Worm (Caenorhabditis elegans) whole organism, young adult: Measurements from ENCODE around the gene otub-4.

Experiments
- B0261.1 ChIP-seq: sonication (generic microtip); optimal IDR thresholded peaks from 2 replicates; lab custom pipeline; 2016; ENCODE audit warnings: mild to moderate bottlenecking, missing genetic modification characterization, moderate library complexity, missing compliant biosample characterization
- C17E4.6 ChIP-seq: fragments of 200-800 bp; sonication (Bioruptor generic); IDR thresholded peaks from 2 replicates; pipeline ENCODE4 v1.3.6; 2022; ENCODE audit warnings: missing genetic modification reagents, missing genetic modification characterization, missing compliant biosample characterization
- D2030.7 ChIP-seq: fragments of 200-800 bp; sonication (Bioruptor generic); IDR thresholded peaks from 2 replicates; pipeline ENCODE4 v1.3.6; 2022; ENCODE audit warnings: missing genetic modification reagents, missing genetic modification characterization, missing compliant biosample characterization
- F23B12.7 ChIP-seq: sonication (generic microtip); optimal IDR thresholded peaks from 2 replicates; lab custom pipeline; 2017; ENCODE audit warnings: missing genetic modification characterization, mild to moderate bottlenecking, missing compliant biosample characterization, antibody characterized with exemption, moderate library complexity; ENCODE audit not compliant: insufficient read depth
- K11D2.4 ChIP-seq: fragments of 200-800 bp; sonication (Bioruptor generic); IDR thresholded peaks from 2 replicates; pipeline ENCODE4 v1.3.6; 2022; ENCODE audit warnings: missing genetic modification reagents, missing genetic modification characterization, missing compliant biosample characterization
- Y53G8AR.9 ChIP-seq: fragments of 200-800 bp; sonication (Bioruptor generic); conservative IDR thresholded peaks from 2 replicates; pipeline ENCODE4 v1.3.6; 2022; ENCODE audit warnings: missing genetic modification reagents, missing genetic modification characterization, missing compliant biosample characterization
- Y56A3A.18 ChIP-seq: fragments of 200-800 bp; sonication (Bioruptor generic); IDR thresholded peaks from 2 replicates; pipeline ENCODE4 v1.3.6; 2022; ENCODE audit warnings: missing genetic modification reagents, missing genetic modification characterization, missing compliant biosample characterization
- Y67H2A.10 ChIP-seq: fragments of 200-800 bp; sonication (Bioruptor generic); conservative IDR thresholded peaks from 2 replicates; pipeline ENCODE4 v1.3.6; 2022; ENCODE audit warnings: missing genetic modification reagents, missing genetic modification characterization, missing compliant biosample characterization
- Y79H2A.3 ChIP-seq: fragments of 200-800 bp; sonication (Bioruptor generic); conservative IDR thresholded peaks from 2 replicates; pipeline ENCODE4 v1.3.6; 2022; ENCODE audit warnings: missing genetic modification reagents, missing genetic modification characterization, missing compliant biosample characterization
- Y95B8A.8 ChIP-seq: fragments of 200-800 bp; sonication (Bioruptor generic); IDR thresholded peaks from 2 replicates; pipeline ENCODE4 v1.3.6; 2022; ENCODE audit warnings: missing genetic modification reagents, missing genetic modification characterization, missing compliant biosample characterization
- attf-3 ChIP-seq: fragments of 200-800 bp; sonication (Bioruptor generic); conservative IDR thresholded peaks from 2 replicates; pipeline ENCODE4 v1.3.6; 2022; ENCODE audit warnings: missing genetic modification reagents, missing genetic modification characterization, missing compliant biosample characterization
- attf-6 ChIP-seq: fragments of 200-800 bp; sonication (Bioruptor generic); IDR thresholded peaks from 2 replicates; pipeline ENCODE4 v1.3.6; 2022; ENCODE audit warnings: missing genetic modification reagents, missing genetic modification characterization, missing compliant biosample characterization
- cebp-1 ChIP-seq, 2 experiments: fragments of 200-800 bp in 1 of 2; sonication (Bioruptor generic) in 1 of 2; sonication (generic microtip) in 1 of 2; IDR thresholded peaks in 1 of 2; optimal IDR thresholded peaks in 1 of 2; 2 replicates each; pipeline versions ENCODE4 v1.3.6 to Lab custom; 2017 to 2022; ENCODE audit warnings: missing compliant biosample characterization in 2 of 2, missing genetic modification characterization in 2 of 2, mild to moderate bottlenecking in 1 of 2, missing genetic modification reagents in 1 of 2, moderate library complexity in 1 of 2
- cebp-2 ChIP-seq: fragments of 200-800 bp; sonication (Bioruptor generic); IDR thresholded peaks from 2 replicates; pipeline ENCODE4 v1.3.6; 2022; ENCODE audit warnings: missing genetic modification characterization, missing compliant biosample characterization
- ceh-27 ChIP-seq: fragments of 200-800 bp; sonication (Bioruptor generic); optimal IDR thresholded peaks from 2 replicates; lab custom pipeline; 2018; ENCODE audit warnings: mild to moderate bottlenecking, missing genetic modification characterization, moderate library complexity, missing compliant biosample characterization
- chd-7 ChIP-seq: sonication (generic microtip); optimal IDR thresholded peaks from 2 replicates; lab custom pipeline; 2016; ENCODE audit warnings: mild to moderate bottlenecking, missing genetic modification characterization, moderate library complexity, missing compliant biosample characterization
- die-1 ChIP-seq: sonication (generic microtip); optimal IDR thresholded peaks from 2 replicates; lab custom pipeline; 2016; ENCODE audit warnings: missing genotype, mild to moderate bottlenecking, missing genetic modification characterization, missing compliant biosample characterization
- dpff-1 ChIP-seq: sonication (generic microtip); optimal IDR thresholded peaks from 2 replicates; lab custom pipeline; 2017; ENCODE audit warnings: mild to moderate bottlenecking, missing genetic modification characterization, missing compliant biosample characterization
- efl-1 ChIP-seq: fragments of 150-350 bp; optimal IDR thresholded peaks from 2 replicates; lab custom pipeline; 2014; ENCODE audit warnings: missing biosample characterization, missing genetic modification reagents, missing genetic modification characterization
- egl-18 ChIP-seq: fragments of 200-800 bp; sonication (Bioruptor generic); IDR thresholded peaks from 2 replicates; pipeline ENCODE4 v1.3.6; 2022; ENCODE audit warnings: missing genetic modification reagents, missing genetic modification characterization, missing compliant biosample characterization
- egl-44 ChIP-seq: fragments of 200-800 bp; sonication (Bioruptor generic); IDR thresholded peaks from 2 replicates; pipeline ENCODE4 v1.3.6; 2022; ENCODE audit warnings: missing genetic modification reagents, missing genetic modification characterization, missing compliant biosample characterization
- ekl-4 ChIP-seq: fragments of 200-800 bp; sonication (Bioruptor generic); IDR thresholded peaks from 2 replicates; pipeline ENCODE4 v1.3.6; 2022; ENCODE audit warnings: missing genetic modification reagents, missing genetic modification characterization, missing compliant biosample characterization
- fkh-3 ChIP-seq: sonication (generic microtip); optimal IDR thresholded peaks from 2 replicates; lab custom pipeline; 2016; ENCODE audit warnings: mild to moderate bottlenecking, missing genetic modification characterization, missing compliant biosample characterization
- hlh-26 ChIP-seq: fragments of 200-800 bp; sonication (Bioruptor generic); conservative IDR thresholded peaks from 2 replicates; pipeline ENCODE4 v1.3.6; 2022; ENCODE audit warnings: missing genetic modification reagents, missing genetic modification characterization, missing compliant biosample characterization
- lin-35 ChIP-seq, 3 experiments: fragments of 150-350 bp in 2 of 3; sonication (generic microtip) in 1 of 3; optimal IDR thresholded peaks; 2 replicates each; lab custom pipeline; 2014 to 2018; ENCODE audit warnings: missing biosample characterization in 3 of 3, missing genetic modification characterization in 3 of 3, missing genetic modification reagents in 3 of 3
- lin-54 ChIP-seq: fragments of 200-800 bp; sonication (Bioruptor generic); optimal IDR thresholded peaks from 2 replicates; lab custom pipeline; 2018; ENCODE audit warnings: mild to moderate bottlenecking, missing genetic modification characterization, missing compliant biosample characterization
- madf-10 ChIP-seq: sonication (generic microtip); optimal IDR thresholded peaks from 2 replicates; lab custom pipeline; 2016; ENCODE audit warnings: mild to moderate bottlenecking, missing genetic modification characterization, missing compliant biosample characterization
- mcd-1 ChIP-seq: fragments of 200-800 bp; sonication (Bioruptor generic); IDR thresholded peaks from 2 replicates; pipeline ENCODE4 v1.3.6; 2022; ENCODE audit warnings: missing genetic modification reagents, missing genetic modification characterization, missing compliant biosample characterization
- mes-4 ChIP-seq: sonication (generic microtip); optimal IDR thresholded peaks from 2 replicates; lab custom pipeline; 2016; ENCODE audit warnings: missing genotype, missing genetic modification characterization, missing compliant biosample characterization
- mxl-1 ChIP-seq: sonication (generic microtip); optimal IDR thresholded peaks from 2 replicates; lab custom pipeline; 2016; ENCODE audit warnings: missing genetic modification characterization, missing compliant biosample characterization
- nfya-2 ChIP-seq: fragments of 200-800 bp; sonication (Bioruptor generic); IDR thresholded peaks from 2 replicates; pipeline ENCODE4 v1.3.6; 2022; ENCODE audit warnings: missing genetic modification reagents, missing genetic modification characterization, missing compliant biosample characterization
- nfyb-1 ChIP-seq: fragments of 200-800 bp; sonication (Bioruptor generic); IDR thresholded peaks from 2 replicates; pipeline ENCODE4 v1.3.6; 2022; ENCODE audit warnings: missing genetic modification reagents, missing genetic modification characterization, missing compliant biosample characterization
- nhr-179 ChIP-seq: sonication (generic microtip); optimal IDR thresholded peaks from 2 replicates; lab custom pipeline; 2016; ENCODE audit warnings: mild to moderate bottlenecking, missing genetic modification characterization, missing compliant biosample characterization
- nhr-27 ChIP-seq: fragments of 200-800 bp; sonication (Bioruptor generic); optimal IDR thresholded peaks from 2 replicates; lab custom pipeline; 2018; ENCODE audit warnings: mild to moderate bottlenecking, missing genetic modification characterization, moderate library complexity, missing compliant biosample characterization
- nhr-90 ChIP-seq: sonication (generic microtip); optimal IDR thresholded peaks from 2 replicates; lab custom pipeline; 2016; ENCODE audit warnings: missing genotype, mild to moderate bottlenecking, missing genetic modification characterization, missing compliant biosample characterization
- rcor-1 ChIP-seq: fragments of 200-800 bp; sonication (Bioruptor generic); IDR thresholded peaks from 2 replicates; pipeline ENCODE4 v1.3.6; 2022; ENCODE audit warnings: missing genetic modification reagents, missing genetic modification characterization, missing compliant biosample characterization
- rpc-1 ChIP-seq, 2 experiments: fragments of 150-350 bp in 1 of 2; sonication (generic microtip) in 1 of 2; optimal IDR thresholded peaks; 2 replicates each; lab custom pipeline; 2014 to 2018; ENCODE audit warnings: missing biosample characterization in 1 of 2, missing genetic modification characterization in 1 of 2, missing genetic modification reagents in 1 of 2, missing genotype in 1 of 2
- sdz-38 ChIP-seq: sonication (generic microtip); optimal IDR thresholded peaks from 2 replicates; lab custom pipeline; 2016; ENCODE audit warnings: missing genotype, missing genetic modification characterization, missing compliant biosample characterization
- snpc-1.1 ChIP-seq: sonication (generic microtip); optimal IDR thresholded peaks from 2 replicates; lab custom pipeline; 2017; ENCODE audit warnings: missing genetic modification characterization, mild to moderate bottlenecking, missing compliant biosample characterization, antibody characterized with exemption, moderate library complexity, missing genotype, missing genetic modification reagents; ENCODE audit not compliant: insufficient read depth
- snpc-1.3 ChIP-seq: sonication (generic microtip); optimal IDR thresholded peaks from 2 replicates; lab custom pipeline; 2017; ENCODE audit warnings: missing genetic modification characterization, mild to moderate bottlenecking, missing compliant biosample characterization, antibody characterized with exemption, moderate library complexity, missing genotype, missing genetic modification reagents; ENCODE audit not compliant: insufficient read depth
- somi-1 ChIP-seq: fragments of 200-800 bp; sonication (Bioruptor generic); optimal IDR thresholded peaks from 2 replicates; lab custom pipeline; 2018; ENCODE audit warnings: mild to moderate bottlenecking, missing genetic modification characterization, missing compliant biosample characterization
- sptf-2 ChIP-seq: fragments of 200-800 bp; sonication (Bioruptor generic); optimal IDR thresholded peaks from 2 replicates; lab custom pipeline; 2018; ENCODE audit warnings: mild to moderate bottlenecking, missing genetic modification characterization, missing compliant biosample characterization
- tbp1 ChIP-seq: fragments of 200-800 bp; sonication (Bioruptor generic); optimal IDR thresholded peaks from 2 replicates; lab custom pipeline; 2018; ENCODE audit warnings: mild to moderate bottlenecking, missing genetic modification characterization, missing compliant biosample characterization
- xnd-1 ChIP-seq: sonication (generic microtip); optimal IDR thresholded peaks from 2 replicates; lab custom pipeline; 2016; ENCODE audit warnings: missing genotype, missing genetic modification reagents, missing genetic modification characterization, missing compliant biosample characterization
- zfh-2 ChIP-seq: fragments of 200-800 bp; sonication (Bioruptor generic); conservative IDR thresholded peaks from 2 replicates; pipeline ENCODE4 v1.3.6; 2022; ENCODE audit warnings: missing genetic modification reagents, missing genetic modification characterization, missing compliant biosample characterization
- zim-3 ChIP-seq: sonication (generic microtip); optimal IDR thresholded peaks from 2 replicates; lab custom pipeline; 2017; ENCODE audit warnings: mild to moderate bottlenecking, missing genetic modification characterization, moderate library complexity, missing compliant biosample characterization
- ztf-26 ChIP-seq: sonication (generic microtip); optimal IDR thresholded peaks from 2 replicates; lab custom pipeline; 2017; ENCODE audit warnings: missing genetic modification characterization, missing compliant biosample characterization
- ztf-3 ChIP-seq: fragments of 200-800 bp; sonication (Bioruptor generic); optimal IDR thresholded peaks from 2 replicates; lab custom pipeline; 2018; ENCODE audit warnings: mild to moderate bottlenecking, missing genetic modification characterization, missing compliant biosample characterization

Gene otub-4

DNA sequence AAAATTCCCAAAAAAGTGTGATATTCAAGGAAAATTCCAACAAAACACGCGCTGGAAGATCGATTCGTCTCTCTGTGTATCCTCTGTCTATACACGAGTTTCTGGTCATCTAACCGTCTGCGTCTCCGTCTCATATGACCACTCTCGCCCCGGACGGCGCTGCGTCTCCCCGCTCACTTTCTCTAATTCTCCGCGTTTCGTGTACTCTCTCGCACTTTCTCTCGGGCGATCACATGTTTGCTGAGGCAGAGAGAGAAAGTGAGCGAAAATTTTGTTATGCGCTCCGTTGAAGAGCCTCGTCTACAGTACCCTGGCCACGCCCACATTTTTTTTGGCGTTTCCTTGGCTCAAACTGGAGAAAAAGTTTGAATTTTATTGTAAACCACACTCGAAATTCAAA, 6.7 kb upstream of the otub-4 start (continued):
- TF ChIP-seq dpff-1 (no peak), mxl-1 (tag; lab: Kevin White, UChicago) (no peak), attf-3 (peak; percentile 61; the same call in 1 of the 2 replicates), cebp-1 (GFP tag; IDR thresholded peaks at IDR 0.05; lab: Robert Waterston, UW) (peak; percentile 64), cebp-1 (tag; optimal IDR thresholded peaks at IDR 0.05; lab: Kevin White, UChicago) (peak; percentile 90), ztf-26 (tag; lab: Kevin White, UChicago) (peak; percentile 73), Y56A3A.18 (GFP tag; lab: Robert Waterston, UW) (no peak), sptf-2 (no peak), sdz-38 (tag; lab: Kevin White, UChicago) (no peak), lin-54 (GFP tag; lab: Kevin White, UChicago) (peak; percentile 80), rpc-1 (optimal IDR thresholded peaks at IDR 0.05; lab: Kevin White, UChicago) (no peak), rpc-1 (tag; optimal IDR thresholded peaks at IDR 0.05; lab: Kevin White, UChicago) (no peak), snpc-1.3 (tag; lab: Kevin White, UChicago) (no peak), egl-18 (no peak), F23B12.7 (tag; lab: Kevin White, UChicago) (no peak), madf-10 (tag; lab: Kevin White, UChicago) (peak; percentile 71), nhr-179 (tag; lab: Kevin White, UChicago) (no peak), snpc-1.1 (no peak), zfh-2 (GFP tag; lab: Robert Waterston, UW) (peak; percentile 98), nhr-27 (no peak), rcor-1 (GFP tag; lab: Robert Waterston, UW) (peak; percentile 63), D2030.7 (no peak), nfyb-1 (GFP tag; lab: Robert Waterston, UW) (peak; percentile 82), Y95B8A.8 (GFP tag; lab: Robert Waterston, UW) (no peak), fkh-3 (tag; lab: Kevin White, UChicago) (no peak), egl-44 (GFP tag; lab: Robert Waterston, UW) (0 out of 2 replicates have a peak, but pooled peaks have one; percentile 58), Y67H2A.10 (peak; percentile 59), Y53G8AR.9 (GFP tag; lab: Robert Waterston, UW) (peak; percentile 88), ceh-27 (GFP tag; lab: Kevin White, UChicago) (peak; percentile 83), C17E4.6 (peak; percentile 59; the same call in 1 of the 2 replicates), chd-7 (tag; lab: Kevin White, UChicago) (peak; percentile 66), mes-4 (tag; lab: Kevin White, UChicago) (no peak), K11D2.4 (peak; percentile 85), xnd-1 (tag; lab: Kevin White, UChicago) (no peak), ztf-3 (GFP tag; lab: Kevin White, UChicago) (peak; percentile 78), die-1 (tag; lab: Kevin White, UChicago) (no peak), zim-3 (no peak), Y79H2A.3 (no peak), lin-35 (GFP tag; optimal IDR thresholded peaks at IDR 0.05; lab: Kevin White, UChicago) (peak in 1 of 3 experiments; percentile 65), mcd-1 (GFP tag; lab: Robert Waterston, UW) (peak; percentile 91), efl-1 (GFP tag; lab: Kevin White, UChicago) (no peak), tbp1 (GFP tag; lab: Kevin White, UChicago) (peak; percentile 51), B0261.1 (tag; lab: Kevin White, UChicago) (no peak), attf-6 (GFP tag; lab: Robert Waterston, UW) (no peak), ekl-4 (GFP tag; lab: Robert Waterston, UW) (peak; percentile 93), nfya-2 (no peak), somi-1 (GFP tag; lab: Kevin White, UChicago) (peak; percentile 61), hlh-26 (no peak), nhr-90 (tag; lab: Kevin White, UChicago) (no peak), cebp-2 (GFP tag; lab: Robert Waterston, UW) (no peak)
